Fruit fly (Drosophila melanogaster) whole organism, embryonic: ENCODE results near the gene CG13471.
A peak's percentile ranks its signal among the peaks of the same experiment; 100 is the strongest.

ENCODE experiments used
- ATbp ChIP-seq: fragments of 200-800 bp; sonication (Bioruptor generic); optimal IDR thresholded peaks from 2 replicates; lab custom pipeline; 2017; ENCODE audit warnings: missing biosample characterization, mild to moderate bottlenecking, missing genetic modification characterization, missing genetic modification reagents
- BEAF-32 ChIP-seq: fragments of 200-800 bp; sonication (Bioruptor generic); optimal IDR thresholded peaks from 3 replicates; lab custom pipeline; 2017; ENCODE audit warnings: missing biosample characterization, missing genetic modification characterization, mild to moderate bottlenecking, moderate library complexity, missing genetic modification reagents
- BtbVII ChIP-seq: fragments of 200-800 bp; sonication (Bioruptor generic); optimal IDR thresholded peaks from 3 replicates; lab custom pipeline; 2017; ENCODE audit warnings: missing biosample characterization, mild to moderate bottlenecking, missing genetic modification characterization
- CG10543 ChIP-seq: fragments of 200-800 bp; sonication (Bioruptor generic); optimal IDR thresholded peaks from 3 replicates; lab custom pipeline; 2017; ENCODE audit warnings: missing biosample characterization, mild to moderate bottlenecking, missing genetic modification characterization, moderate library complexity
- CG11398 ChIP-seq: fragments of 200-800 bp; sonication (Bioruptor generic); optimal IDR thresholded peaks from 2 replicates; lab custom pipeline; 2016; ENCODE audit warnings: missing biosample characterization, missing genetic modification characterization
- CG12104 ChIP-seq: fragments of 200-800 bp; sonication (Bioruptor generic); optimal IDR thresholded peaks from 3 replicates; lab custom pipeline; 2016; ENCODE audit warnings: missing biosample characterization, missing genetic modification characterization
- CG12219 ChIP-seq: fragments of 200-800 bp; sonication (Bioruptor generic); optimal IDR thresholded peaks from 3 replicates; lab custom pipeline; 2018; ENCODE audit warnings: missing biosample characterization, mild to moderate bottlenecking, missing genetic modification characterization
- CG1233 ChIP-seq: fragments of 200-800 bp; sonication (Bioruptor generic); optimal IDR thresholded peaks from 4 replicates; lab custom pipeline; 2018; ENCODE audit warnings: missing biosample characterization, mild to moderate bottlenecking, missing genetic modification characterization
- CG14441 ChIP-seq: fragments of 200-800 bp; sonication (Bioruptor generic); IDR thresholded peaks from 2 replicates; pipeline ENCODE4 v1.3.6; 2022; ENCODE audit warnings: missing biosample characterization, missing genetic modification characterization
- CG15601 ChIP-seq: fragments of 200-800 bp; sonication (Bioruptor generic); optimal IDR thresholded peaks from 3 replicates; lab custom pipeline; 2019; ENCODE audit warnings: missing biosample characterization, mild to moderate bottlenecking, missing genetic modification characterization, moderate library complexity
- CG15696 ChIP-seq: fragments of 200-800 bp; sonication (Bioruptor generic); optimal IDR thresholded peaks from 2 replicates; lab custom pipeline; 2019; ENCODE audit warnings: missing biosample characterization, mild to moderate bottlenecking, missing genetic modification characterization, moderate library complexity
- CG1647 ChIP-seq: fragments of 200-800 bp; sonication (Bioruptor generic); optimal IDR thresholded peaks from 3 replicates; lab custom pipeline; 2016; ENCODE audit warnings: missing biosample characterization, missing genetic modification characterization
- CG16813 ChIP-seq: fragments of 200-800 bp; sonication (Bioruptor generic); IDR thresholded peaks from 3 replicates; pipeline ENCODE4 v1.3.6; 2022; ENCODE audit warnings: missing biosample characterization, missing genetic modification characterization; ENCODE audit not compliant: partially characterized antibody
- CG17568 ChIP-seq: fragments of 200-800 bp; sonication (Bioruptor generic); optimal IDR thresholded peaks from 2 replicates; lab custom pipeline; 2018; ENCODE audit warnings: missing biosample characterization, mild to moderate bottlenecking, missing genetic modification characterization, moderate library complexity
- CG17612 ChIP-seq: fragments of 200-800 bp; sonication (Bioruptor generic); IDR thresholded peaks from 2 replicates; pipeline ENCODE4 v1.3.6; 2022; ENCODE audit warnings: missing biosample characterization, missing genetic modification characterization
- CG30431 ChIP-seq: fragments of 200-800 bp; sonication (Bioruptor generic); optimal IDR thresholded peaks from 2 replicates; lab custom pipeline; 2017; ENCODE audit warnings: missing biosample characterization, missing genetic modification characterization
- CG32772 ChIP-seq: fragments of 200-800 bp; sonication (Bioruptor generic); IDR thresholded peaks from 2 replicates; pipeline ENCODE4 v1.3.6; 2022; ENCODE audit warnings: missing biosample characterization, missing genetic modification characterization
- CG33557 ChIP-seq: fragments of 200-800 bp; sonication (Bioruptor generic); optimal IDR thresholded peaks from 2 replicates; lab custom pipeline; 2019; ENCODE audit warnings: missing biosample characterization, mild to moderate bottlenecking, missing genetic modification characterization, moderate library complexity
- CG34224 ChIP-seq: fragments of 200-800 bp; sonication (Bioruptor generic); IDR thresholded peaks from 3 replicates; pipeline ENCODE4 v1.3.6; 2022; ENCODE audit warnings: missing biosample characterization, missing genetic modification characterization; ENCODE audit not compliant: partially characterized antibody
- CG42726 ChIP-seq: fragments of 200-800 bp; sonication (Bioruptor generic); IDR thresholded peaks from 2 replicates; pipeline ENCODE4 v1.3.6; 2022; ENCODE audit warnings: missing biosample characterization, missing genetic modification characterization; ENCODE audit not compliant: partially characterized antibody
- CG9797 ChIP-seq: fragments of 200-800 bp; sonication (Bioruptor generic); optimal IDR thresholded peaks from 3 replicates; lab custom pipeline; 2018; ENCODE audit warnings: missing biosample characterization, mild to moderate bottlenecking, missing genetic modification characterization
- Dek ChIP-seq: fragments of 200-800 bp; sonication (Bioruptor generic); optimal IDR thresholded peaks from 3 replicates; lab custom pipeline; 2019; ENCODE audit warnings: missing biosample characterization, mild to moderate bottlenecking, missing genetic modification characterization, moderate library complexity
- Doc3 ChIP-seq: fragments of 200-800 bp; sonication (Bioruptor generic); IDR thresholded peaks from 3 replicates; pipeline ENCODE4 v1.3.6; 2022; ENCODE audit warnings: missing biosample characterization, missing genetic modification characterization; ENCODE audit not compliant: partially characterized antibody
- Drgx ChIP-seq: fragments of 200-800 bp; sonication (Bioruptor generic); IDR thresholded peaks from 2 replicates; pipeline ENCODE4 v1.3.6; 2022; ENCODE audit warnings: missing biosample characterization, missing genetic modification characterization
- Ets97D ChIP-seq: fragments of 200-800 bp; sonication (Bioruptor generic); optimal IDR thresholded peaks from 3 replicates; lab custom pipeline; 2016; ENCODE audit warnings: missing biosample characterization, missing genetic modification characterization
- Fer3 ChIP-seq: fragments of 200-800 bp; sonication (Bioruptor generic); optimal IDR thresholded peaks from 2 replicates; lab custom pipeline; 2018; ENCODE audit warnings: missing biosample characterization, mild to moderate bottlenecking, missing genetic modification characterization, moderate library complexity
- GATAe ChIP-seq: fragments of 200-800 bp; sonication (Bioruptor generic); conservative IDR thresholded peaks from 2 replicates; pipeline ENCODE4 v1.3.6; 2022; ENCODE audit warnings: missing biosample characterization, missing genetic modification characterization
- HLH3B ChIP-seq: fragments of 200-800 bp; sonication (Bioruptor generic); IDR thresholded peaks from 2 replicates; pipeline ENCODE4 v1.3.6; 2022; ENCODE audit warnings: missing biosample characterization, missing genetic modification characterization
- HLHmδ ChIP-seq: fragments of 200-800 bp; sonication (Bioruptor generic); optimal IDR thresholded peaks from 2 replicates; lab custom pipeline; 2018; ENCODE audit warnings: missing biosample characterization, mild to moderate bottlenecking, missing genetic modification characterization, moderate library complexity
- Hey ChIP-seq: fragments of 200-800 bp; sonication (Bioruptor generic); optimal IDR thresholded peaks from 3 replicates; lab custom pipeline; 2018; ENCODE audit warnings: missing biosample characterization, mild to moderate bottlenecking, missing genetic modification characterization
- Hr78 ChIP-seq, 2 experiments: fragments of 200-800 bp in 1 of 2; fragments of >200 bp in 1 of 2; sonication (Bioruptor generic) in 1 of 2; optimal IDR thresholded peaks; 2 replicates each; lab custom pipeline; 2017 to 2019; ENCODE audit warnings: missing biosample characterization in 2 of 2, missing genetic modification characterization in 2 of 2, mild to moderate bottlenecking in 1 of 2, moderate library complexity in 1 of 2
- Kr ChIP-seq: fragments of 200-800 bp; sonication (Bioruptor generic); optimal IDR thresholded peaks from 2 replicates; lab custom pipeline; 2017; ENCODE audit warnings: missing biosample characterization, mild to moderate bottlenecking, missing genetic modification characterization
- NC2α ChIP-seq: fragments of 200-800 bp; sonication (Bioruptor generic); optimal IDR thresholded peaks from 2 replicates; lab custom pipeline; 2016; ENCODE audit warnings: missing biosample characterization, missing genetic modification characterization
- Sry-β ChIP-seq: fragments of 200-800 bp; sonication (Bioruptor generic); optimal IDR thresholded peaks from 2 replicates; lab custom pipeline; 2018; ENCODE audit warnings: missing biosample characterization, mild to moderate bottlenecking, missing genetic modification characterization, moderate library complexity
- Usf ChIP-seq: fragments of 200-800 bp; sonication (Bioruptor generic); optimal IDR thresholded peaks from 2 replicates; lab custom pipeline; 2017; ENCODE audit warnings: missing genotype, missing biosample characterization, missing genetic modification characterization
- aop ChIP-seq: fragments of 200-800 bp; sonication (Bioruptor generic); IDR thresholded peaks from 2 replicates; pipeline ENCODE4 v1.3.6; 2022; ENCODE audit warnings: missing biosample characterization, missing genetic modification characterization
- ato ChIP-seq: fragments of 200-800 bp; sonication (Bioruptor generic); IDR thresholded peaks from 2 replicates; pipeline ENCODE4 v1.3.6; 2022; ENCODE audit warnings: missing biosample characterization, missing genetic modification characterization; ENCODE audit not compliant: partially characterized antibody
- chn ChIP-seq: fragments of 200-800 bp; sonication (Bioruptor generic); optimal IDR thresholded peaks from 2 replicates; lab custom pipeline; 2016; ENCODE audit warnings: missing biosample characterization, missing genetic modification characterization
- da ChIP-seq: fragments of 200-800 bp; sonication (Bioruptor generic); optimal IDR thresholded peaks from 2 replicates; lab custom pipeline; 2016; ENCODE audit warnings: missing biosample characterization, missing genetic modification characterization
- dati ChIP-seq: fragments of 200-800 bp; sonication (Bioruptor generic); IDR thresholded peaks from 2 replicates; pipeline ENCODE4 v1.3.6; 2022; ENCODE audit warnings: missing biosample characterization, missing genetic modification characterization
- dimm ChIP-seq: fragments of 200-800 bp; sonication (Bioruptor generic); IDR thresholded peaks from 2 replicates; pipeline ENCODE4 v1.3.6; 2022; ENCODE audit warnings: missing biosample characterization, missing genetic modification characterization
- ewg ChIP-seq: fragments of 200-800 bp; sonication (Bioruptor generic); optimal IDR thresholded peaks from 3 replicates; lab custom pipeline; 2017; ENCODE audit warnings: mild to moderate bottlenecking, missing biosample characterization, missing genetic modification reagents, missing genetic modification characterization
- ftz-f1 ChIP-seq: fragments of 200-800 bp; sonication (Bioruptor generic); optimal IDR thresholded peaks from 2 replicates; lab custom pipeline; 2016; ENCODE audit warnings: missing biosample characterization, missing genetic modification characterization
- jigr1 ChIP-seq: fragments of 200-800 bp; sonication (Bioruptor generic); IDR thresholded peaks from 3 replicates; pipeline ENCODE4 v1.3.6; 2022; ENCODE audit warnings: missing biosample characterization, missing genetic modification characterization
- pita ChIP-seq: fragments of 200-800 bp; sonication (Bioruptor generic); optimal IDR thresholded peaks from 2 replicates; lab custom pipeline; 2017; ENCODE audit warnings: missing biosample characterization, mild to moderate bottlenecking, missing genetic modification characterization
- seq ChIP-seq: fragments of 200-800 bp; sonication (Bioruptor generic); IDR thresholded peaks from 2 replicates; pipeline ENCODE4 v1.3.6; 2022; ENCODE audit warnings: missing biosample characterization, missing genetic modification characterization
- wdn ChIP-seq: fragments of 200-800 bp; sonication (Bioruptor generic); IDR thresholded peaks from 2 replicates; pipeline ENCODE4 v1.3.6; 2022; ENCODE audit warnings: missing biosample characterization, missing genetic modification characterization

The CG13471 gene

dm6 chr3L:14757464-14758384, 24.4 kb upstream of the CG13471 start, which contains the start of gene CG42507 (continued):
- 0 out of 2 replicates have a peak, but pooled peaks have one; percentile 8 for TF ChIP-seq Drgx
- TF ChIP-seq CG11398 (GFP tag; lab: Kevin White, UChicago) = peak; percentile 14
- TF ChIP-seq Kr (GFP tag; lab: Kevin White, UChicago) = peak; percentile 77
- no peak for TF ChIP-seq NC2α (GFP tag; lab: Kevin White, UChicago)
- TF ChIP-seq seq = peak; percentile 51; the same call in 1 of the 2 replicates
- TF ChIP-seq da (GFP tag; lab: Kevin White, UChicago) = no peak
- no peak for TF ChIP-seq CG32772
- peak; percentile 25 for TF ChIP-seq BEAF-32 (GFP tag; lab: Kevin White, UChicago)
- peak; percentile 21 for TF ChIP-seq chn (GFP tag; lab: Kevin White, UChicago)
- TF ChIP-seq CG15696 (tag; lab: Kevin White, UChicago) = peak; percentile 65
- peak in 1 of 2 experiments; percentile 40 for TF ChIP-seq Hr78 (GFP tag; optimal IDR thresholded peaks at IDR 0.05; lab: Kevin White, UChicago)
- TF ChIP-seq CG17612 = no peak
- TF ChIP-seq CG12219 (GFP tag; lab: Kevin White, UChicago) = peak; percentile 53
- TF ChIP-seq CG10543 (GFP tag; lab: Kevin White, UChicago) = peak; percentile 87
- peak; percentile 82 for TF ChIP-seq HLHmδ
- peak; percentile 54 for TF ChIP-seq Hey (tag; lab: Kevin White, UChicago)
- TF ChIP-seq ATbp (GFP tag; lab: Kevin White, UChicago) = peak; percentile 33
- TF ChIP-seq dimm = no peak
- TF ChIP-seq CG12104 (GFP tag; lab: Kevin White, UChicago) = no peak
- peak; percentile 62 for TF ChIP-seq CG17568 (GFP tag; lab: Kevin White, UChicago)
- TF ChIP-seq CG15601 = peak; percentile 50
- peak; percentile 23; the same call in 1 of the 2 replicates for TF ChIP-seq HLH3B (GFP tag; lab: Robert Waterston, UW)
- TF ChIP-seq wdn (GFP tag; lab: Robert Waterston, UW) = peak; percentile 85; the same call in 1 of the 2 replicates
- TF ChIP-seq ewg (GFP tag; lab: Kevin White, UChicago) = peak; percentile 24
- TF ChIP-seq pita (GFP tag; lab: Kevin White, UChicago) = no peak
- TF ChIP-seq Ets97D (GFP tag; lab: Kevin White, UChicago) = no peak
- no peak for TF ChIP-seq ato (GFP tag; lab: Robert Waterston, UW)
- peak; percentile 75 for TF ChIP-seq ftz-f1 (GFP tag; lab: Kevin White, UChicago)
- no peak for TF ChIP-seq CG42726 (GFP tag; lab: Robert Waterston, UW)
- TF ChIP-seq Sry-β (GFP tag; lab: Kevin White, UChicago) = no peak
- TF ChIP-seq Doc3 = peak; percentile 45; the same call in 1 of the 3 replicates
- 0 out of 2 replicates have a peak, but pooled peaks have one; percentile 9 for TF ChIP-seq CG14441 (GFP tag; lab: Robert Waterston, UW)
- TF ChIP-seq Dek = peak; percentile 18
- TF ChIP-seq aop = no peak
- TF ChIP-seq dati (GFP tag; lab: Robert Waterston, UW) = no peak
- no peak for TF ChIP-seq CG9797 (GFP tag; lab: Kevin White, UChicago)
- no peak for TF ChIP-seq jigr1 (GFP tag; lab: Robert Waterston, UW)
- TF ChIP-seq GATAe = no peak
- peak; percentile 63 for TF ChIP-seq CG33557 (GFP tag; lab: Kevin White, UChicago)
- peak; percentile 63 for TF ChIP-seq BtbVII (GFP tag; lab: Kevin White, UChicago)
- TF ChIP-seq CG34224 (GFP tag; lab: Robert Waterston, UW) = peak; percentile 74
- peak; percentile 38 for TF ChIP-seq Fer3
- TF ChIP-seq Usf (GFP tag; lab: Kevin White, UChicago) = no peak
- 0 out of 3 replicates have a peak, but pooled peaks have one; percentile 29 for TF ChIP-seq CG16813 (GFP tag; lab: Robert Waterston, UW)
- TF ChIP-seq CG1233 = peak; percentile 59
- TF ChIP-seq CG1647 (GFP tag; lab: Kevin White, UChicago) = no peak
- no peak for TF ChIP-seq CG30431 (GFP tag; lab: Kevin White, UChicago)
